Fruit fly (Drosophila melanogaster): ENCODE measurements around the gene mRpS22.

mRpS22 gene

DNA sequence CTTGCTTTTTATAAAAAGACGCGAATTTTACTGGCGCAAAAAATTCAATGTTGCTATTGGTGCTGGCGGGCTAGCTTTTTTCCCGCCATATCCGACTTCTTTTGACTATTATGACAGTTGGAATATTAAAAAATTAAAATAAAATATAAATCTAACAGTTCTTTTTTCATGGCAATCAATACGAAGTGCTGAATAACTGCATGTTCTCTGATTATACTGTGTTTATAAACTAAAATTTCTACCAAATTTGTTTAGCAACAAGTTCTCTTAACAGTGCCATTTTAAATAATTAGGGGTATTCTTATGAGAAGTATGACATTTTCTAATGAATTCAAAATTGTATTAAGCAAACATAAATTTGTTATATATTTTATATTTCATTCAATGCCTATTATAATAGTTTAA lies 2.7 kb downstream of the mRpS22 start, which contains the start of gene Boh1 (continued):
- no peak for TF ChIP-seq hkb (optimal IDR thresholded peaks at IDR 0.05)
- TF ChIP-seq hkb (GFP tag; IDR thresholded peaks at IDR 0.05), result peak; percentile 32; the same call in 1 of the 2 replicates
- no peak for TF ChIP-seq vvl (GFP tag; IDR thresholded peaks at IDR 0.05)
- TF ChIP-seq MBD-R2 (GFP tag; IDR thresholded peaks at IDR 0.05), result peak; percentile 53; the same call in 1 of the 2 replicates
- TF ChIP-seq E2f2 (GFP tag; IDR thresholded peaks at IDR 0.05), result peak; percentile 28; the same call in 1 of the 2 replicates
- TF ChIP-seq nmo (GFP tag; optimal IDR thresholded peaks at IDR 0.05), result peak; percentile 32
- peak; percentile 15 for TF ChIP-seq CG12155 (GFP tag; optimal IDR thresholded peaks at IDR 0.05)
- TF ChIP-seq CG9437 (GFP tag; optimal IDR thresholded peaks at IDR 0.05), result no peak
- TF ChIP-seq stwl (tag; optimal IDR thresholded peaks at IDR 0.05), result peak; percentile 39
- peak; percentile 56 for TF ChIP-seq CoRest (tag; optimal IDR thresholded peaks at IDR 0.05)

DNA sequence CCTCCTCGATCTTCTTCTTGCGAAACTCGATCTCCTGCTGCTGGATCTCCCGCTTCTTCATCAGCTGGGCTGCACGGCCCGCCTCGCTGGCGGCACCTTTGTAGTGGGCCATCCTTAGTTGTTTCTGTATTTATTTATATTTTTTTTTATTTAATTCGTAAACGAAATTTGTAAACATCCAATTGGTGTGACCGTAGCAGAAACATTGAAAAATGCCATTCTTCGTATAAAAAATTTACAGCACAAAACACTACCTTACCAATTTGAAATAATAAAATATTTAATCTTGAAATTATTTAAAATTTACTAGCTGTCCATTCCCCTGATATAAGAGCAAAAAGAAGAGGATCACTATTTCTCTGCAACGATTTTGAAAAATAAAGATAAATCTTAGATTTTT lies 4.2 kb downstream of the mRpS22 start, which contains the start of gene CG12259:
CG12259 (minus strand) TSS at position 207 of the 400 bp plus-strand sequence.
- no peak for TF ChIP-seq da (GFP tag; optimal IDR thresholded peaks at IDR 0.05)
- no peak for TF ChIP-seq Atf6 (GFP tag; IDR thresholded peaks at IDR 0.05)
- no peak for TF ChIP-seq tin (GFP tag; optimal IDR thresholded peaks at IDR 0.05)
- peak; percentile 25 for TF ChIP-seq MESR4 (GFP tag; optimal IDR thresholded peaks at IDR 0.05)
- TF ChIP-seq gfzf (GFP tag; optimal IDR thresholded peaks at IDR 0.05), result peak; percentile 56
- peak; percentile 19 for TF ChIP-seq CG18262 (tag; optimal IDR thresholded peaks at IDR 0.05)
- TF ChIP-seq CG34224 (GFP tag; IDR thresholded peaks at IDR 0.05; ENCODE audit: partially characterized antibody), result 0 out of 3 replicates have a peak, but pooled peaks have one; percentile 10
- peak; percentile 12 for TF ChIP-seq CG1603 (tag; optimal IDR thresholded peaks at IDR 0.05)
- peak; percentile 12 for TF ChIP-seq gsb-n (tag; optimal IDR thresholded peaks at IDR 0.05)
- no peak for TF ChIP-seq CG8388 (GFP tag; optimal IDR thresholded peaks at IDR 0.05)
- TF ChIP-seq CG4820 (GFP tag; optimal IDR thresholded peaks at IDR 0.05), result no peak
- TF ChIP-seq wek (GFP tag; optimal IDR thresholded peaks at IDR 0.05), result peak; percentile 10
- TF ChIP-seq CG17829 (tag; optimal IDR thresholded peaks at IDR 0.05), result peak; percentile 14
- TF ChIP-seq CG1233 (GFP tag; optimal IDR thresholded peaks at IDR 0.05), result no peak
- no peak for TF ChIP-seq Atf-2 (GFP tag; optimal IDR thresholded peaks at IDR 0.05)
- no peak for TF ChIP-seq zfh2 (GFP tag; optimal IDR thresholded peaks at IDR 0.05)
- peak; percentile 7 for TF ChIP-seq ATbp (GFP tag; optimal IDR thresholded peaks at IDR 0.05)
- 0 out of 2 replicates have a peak, but pooled peaks have one; percentile 25 for TF ChIP-seq CG13287 (GFP tag; IDR thresholded peaks at IDR 0.05; ENCODE audit: partially characterized antibody)
- TF ChIP-seq MBD-R2 (GFP tag; IDR thresholded peaks at IDR 0.05), result peak; percentile 59
- peak; percentile 76 for TF ChIP-seq row (GFP tag; IDR thresholded peaks at IDR 0.05)
- TF ChIP-seq CG2678 (tag; optimal IDR thresholded peaks at IDR 0.05), result peak; percentile 34
- 0 out of 2 replicates have a peak, but pooled peaks have one; percentile 21 for TF ChIP-seq E2f2 (GFP tag; IDR thresholded peaks at IDR 0.05)
- peak; percentile 12 for TF ChIP-seq Nf-YC (tag; optimal IDR thresholded peaks at IDR 0.05)
- peak; percentile 23 for TF ChIP-seq CG2712 (tag; optimal IDR thresholded peaks at IDR 0.05)
- TF ChIP-seq YL-1 (GFP tag; optimal IDR thresholded peaks at IDR 0.05), result peak; percentile 13
- peak; percentile 50 for TF ChIP-seq CG10267 (tag; optimal IDR thresholded peaks at IDR 0.05)
- TF ChIP-seq CG17361 (GFP tag; IDR thresholded peaks at IDR 0.05), result peak; percentile 27; the same call in 1 of the 3 replicates
- TF ChIP-seq Mrtf (GFP tag; IDR thresholded peaks at IDR 0.05), result no peak
- TF ChIP-seq jumu (GFP tag; optimal IDR thresholded peaks at IDR 0.05), result no peak
- TF ChIP-seq CG17385 (GFP tag; optimal IDR thresholded peaks at IDR 0.05), result peak; percentile 21
- TF ChIP-seq pzg (GFP tag; optimal IDR thresholded peaks at IDR 0.05), result peak; percentile 12
- TF ChIP-seq cato (GFP tag; optimal IDR thresholded peaks at IDR 0.05; ENCODE audit: borderline replicate concordance), result no peak
- peak; percentile 48 for TF ChIP-seq Sry-β (GFP tag; optimal IDR thresholded peaks at IDR 0.05)
- peak; percentile 14 for TF ChIP-seq CG2116 (GFP tag; optimal IDR thresholded peaks at IDR 0.05)
- no peak for TF ChIP-seq CG12659 (GFP tag; optimal IDR thresholded peaks at IDR 0.05)
- TF ChIP-seq CG9797 (GFP tag; optimal IDR thresholded peaks at IDR 0.05), result peak; percentile 35
- TF ChIP-seq hkb (optimal IDR thresholded peaks at IDR 0.05), result no peak
- TF ChIP-seq hkb (GFP tag; IDR thresholded peaks at IDR 0.05), result no peak; the same call in 1 of the 2 replicates
- TF ChIP-seq sqz (GFP tag; optimal IDR thresholded peaks at IDR 0.05), result peak; percentile 56
- peak; percentile 29 for TF ChIP-seq gem (tag; optimal IDR thresholded peaks at IDR 0.05)
- TF ChIP-seq trem (tag; optimal IDR thresholded peaks at IDR 0.05), result peak; percentile 43

Measured in whole organism, embryonic.